Fruit fly (Drosophila melanogaster): ENCODE measurements around the gene CG9270.

DNA sequence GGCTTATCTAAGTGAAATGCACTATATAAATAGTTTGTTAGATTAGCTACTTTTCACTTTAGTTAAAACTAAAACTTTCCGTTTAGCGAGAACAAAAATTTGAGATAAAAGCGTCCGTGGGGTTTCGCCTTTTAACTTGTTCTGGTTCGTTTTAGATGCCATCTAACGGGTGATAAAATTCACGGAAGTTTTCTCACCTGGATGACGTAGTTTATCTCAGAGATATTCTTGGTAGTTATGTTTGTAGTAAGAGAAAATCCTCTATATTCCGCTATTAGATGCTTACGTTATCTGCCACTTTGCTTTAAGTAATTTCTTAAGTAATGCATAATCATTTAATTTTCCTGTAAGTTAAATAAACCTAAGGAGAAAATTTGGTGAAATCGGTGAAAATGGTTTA lies at the start of gene CG9270:
- TF ChIP-seq h (GFP tag; optimal IDR thresholded peaks at IDR 0.05) (no peak), br (GFP tag; optimal IDR thresholded peaks at IDR 0.05) (no peak), Hr78 (GFP tag; optimal IDR thresholded peaks at IDR 0.05) (no peak), psq (GFP tag; optimal IDR thresholded peaks at IDR 0.05) (no peak), rgr (GFP tag; optimal IDR thresholded peaks at IDR 0.05) (no peak)

All from whole organism, wandering third instar larva.